Worm (Caenorhabditis elegans) whole organism, mixed stage, embryonic: ENCODE measurements around the gene chmp-7.

ENCODE experiments used
- M03D4.4 ChIP-seq: sonication (generic microtip); optimal IDR thresholded peaks from 2 replicates; lab custom pipeline; 2017; ENCODE audit warnings: mild to moderate bottlenecking, missing genetic modification characterization, missing compliant biosample characterization
- ceh-39 ChIP-seq: fragments of 150-350 bp; optimal IDR thresholded peaks from 2 replicates; lab custom pipeline; 2014; ENCODE audit warnings: missing biosample characterization, missing genetic modification characterization
- ces-1 ChIP-seq: fragments of 150-350 bp; optimal IDR thresholded peaks from 2 replicates; lab custom pipeline; 2014; ENCODE audit warnings: missing biosample characterization, missing genetic modification reagents, missing genetic modification characterization
- drap-1 ChIP-seq: fragments of 200-800 bp; sonication (Bioruptor generic); optimal IDR thresholded peaks from 3 replicates; lab custom pipeline; 2018; ENCODE audit warnings: mild to moderate bottlenecking, missing genetic modification characterization, missing compliant biosample characterization
- elt-1 ChIP-seq: sonication (generic microtip); optimal IDR thresholded peaks from 2 replicates; lab custom pipeline; 2017; ENCODE audit warnings: missing genetic modification characterization, mild to moderate bottlenecking, missing compliant biosample characterization, antibody characterized with exemption, moderate library complexity, borderline replicate concordance; ENCODE audit not compliant: insufficient read depth
- lsy-2 ChIP-seq: fragments of 150-350 bp; optimal IDR thresholded peaks from 2 replicates; lab custom pipeline; 2014; ENCODE audit warnings: missing biosample characterization, missing genetic modification characterization
- mab-5 ChIP-seq: fragments of 150-350 bp; optimal IDR thresholded peaks from 2 replicates; lab custom pipeline; 2014; ENCODE audit warnings: missing biosample characterization, missing genetic modification characterization
- nhr-237 ChIP-seq: fragments of 150-350 bp; optimal IDR thresholded peaks from 2 replicates; lab custom pipeline; 2014; ENCODE audit warnings: missing biosample characterization, missing genetic modification characterization
- nhr-28 ChIP-seq: fragments of 150-350 bp; optimal IDR thresholded peaks from 2 replicates; lab custom pipeline; 2014; ENCODE audit warnings: missing biosample characterization, missing genetic modification characterization
- sptf-1 ChIP-seq: sonication (generic microtip); optimal IDR thresholded peaks from 2 replicates; lab custom pipeline; 2017; ENCODE audit warnings: mild to moderate bottlenecking, missing genetic modification characterization, moderate library complexity, missing compliant biosample characterization
- tbx-8 ChIP-seq: fragments of 200-800 bp; sonication (Bioruptor generic); optimal IDR thresholded peaks from 2 replicates; lab custom pipeline; 2018; ENCODE audit warnings: mild to moderate bottlenecking, missing genetic modification characterization, moderate library complexity, missing compliant biosample characterization
- unc-39 ChIP-seq: fragments of 150-350 bp; optimal IDR thresholded peaks from 2 replicates; lab custom pipeline; 2014; ENCODE audit warnings: missing biosample characterization, missing genetic modification characterization
- ztf-11 ChIP-seq: fragments of 150-350 bp; optimal IDR thresholded peaks from 2 replicates; lab custom pipeline; 2014; ENCODE audit warnings: missing biosample characterization, missing genetic modification characterization

DNA sequence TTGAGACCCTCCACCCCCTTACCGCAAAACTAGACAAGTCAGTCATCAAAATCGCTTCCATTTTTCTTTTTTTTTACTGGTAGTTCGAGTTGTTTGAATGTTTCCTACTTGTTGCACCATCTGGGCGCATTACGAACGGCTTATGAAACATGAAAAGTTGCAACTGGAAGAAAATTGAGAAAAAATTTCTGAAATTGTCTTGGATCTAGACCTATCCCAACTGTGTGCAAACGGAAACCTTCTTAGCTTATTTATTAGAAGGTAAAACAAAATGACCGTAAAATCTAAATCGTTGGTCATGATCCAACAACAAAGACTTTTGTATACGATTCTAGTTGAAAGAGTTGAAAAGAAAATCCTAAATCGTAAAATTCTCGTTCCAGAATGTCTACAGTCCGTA lies 19.7 kb downstream of the chmp-7 start:
- no peak for TF ChIP-seq sptf-1
- no peak for TF ChIP-seq elt-1
- no peak for TF ChIP-seq lsy-2 (tag; lab: Kevin White, UChicago)
- TF ChIP-seq ces-1 (GFP tag; lab: Kevin White, UChicago), result no peak
- no peak for TF ChIP-seq tbx-8 (GFP tag; lab: Kevin White, UChicago)
- no peak for TF ChIP-seq drap-1 (GFP tag; lab: Kevin White, UChicago)
- no peak for TF ChIP-seq M03D4.4 (tag; lab: Kevin White, UChicago)
- TF ChIP-seq mab-5 (tag; lab: Kevin White, UChicago), result no peak
- no peak for TF ChIP-seq nhr-28 (tag; lab: Kevin White, UChicago)
- TF ChIP-seq ztf-11 (tag; lab: Kevin White, UChicago), result no peak
- no peak for TF ChIP-seq unc-39 (tag; lab: Kevin White, UChicago)
- no peak for TF ChIP-seq ceh-39
- no peak for TF ChIP-seq nhr-237 (tag; lab: Kevin White, UChicago)
